Fruit fly (Drosophila melanogaster): ENCODE results near the gene SdhAL.

DNA sequence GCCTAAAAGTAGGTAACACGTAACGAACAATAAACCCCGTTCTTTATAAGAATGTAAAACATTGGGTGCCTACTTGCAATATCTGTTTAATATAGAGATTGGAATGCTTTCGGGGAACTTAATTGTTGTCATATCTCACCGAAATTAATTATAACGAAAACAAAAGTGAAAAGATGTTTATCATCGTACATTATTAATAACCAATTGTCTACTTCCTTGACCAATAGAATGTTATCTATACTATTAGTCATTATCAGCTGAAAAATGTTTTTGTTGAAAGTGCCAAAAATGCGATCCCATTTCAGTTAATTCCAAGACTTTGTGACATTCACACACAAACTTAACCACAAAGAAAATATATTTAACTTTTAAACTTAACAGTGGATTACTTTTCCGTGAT, 29.2 kb upstream of the SdhAL start, which contains the start of gene CG7248:
- no peak for TF ChIP-seq CG18764 (GFP tag; optimal IDR thresholded peaks at IDR 0.05)
- TF ChIP-seq eve (GFP tag; optimal IDR thresholded peaks at IDR 0.05) = no peak
- no peak for TF ChIP-seq CG6254 (GFP tag; optimal IDR thresholded peaks at IDR 0.05)
- TF ChIP-seq cg (GFP tag; optimal IDR thresholded peaks at IDR 0.05) = no peak
- no peak for TF ChIP-seq CG7357 (GFP tag; IDR thresholded peaks at IDR 0.05)
- no peak for TF ChIP-seq grn (GFP tag; optimal IDR thresholded peaks at IDR 0.05)
- no peak for TF ChIP-seq inv (GFP tag; IDR thresholded peaks at IDR 0.05; ENCODE audit: partially characterized antibody)
- no peak for TF ChIP-seq CG16813 (GFP tag; IDR thresholded peaks at IDR 0.05; ENCODE audit: partially characterized antibody)
- TF ChIP-seq bcd (GFP tag; optimal IDR thresholded peaks at IDR 0.05) = no peak
- TF ChIP-seq Gug (GFP tag; IDR thresholded peaks at IDR 0.05) = no peak
- no peak for TF ChIP-seq ftz-f1 (GFP tag; optimal IDR thresholded peaks at IDR 0.05)
- no peak for TF ChIP-seq unc-4 (GFP tag; IDR thresholded peaks at IDR 0.05; ENCODE audit: partially characterized antibody)
- no peak for TF ChIP-seq usp (GFP tag; optimal IDR thresholded peaks at IDR 0.05)

Measured in whole organism, embryonic.